Worm (Caenorhabditis elegans) whole organism, L1 larva: ENCODE measurements around the gene rpl-39.

Experiments used
- C34B4.2 ChIP-seq: sonication (generic microtip); optimal IDR thresholded peaks from 2 replicates; lab custom pipeline; 2017; ENCODE audit warnings: mild to moderate bottlenecking, missing genetic modification characterization, missing compliant biosample characterization
- alr-1 ChIP-seq: fragments of 200-800 bp; sonication (Bioruptor generic); optimal IDR thresholded peaks from 2 replicates; lab custom pipeline; 2018; ENCODE audit warnings: borderline replicate concordance, mild to moderate bottlenecking, missing genetic modification characterization, missing compliant biosample characterization
- aly-2 ChIP-seq: fragments of 150-350 bp; optimal IDR thresholded peaks from 2 replicates; lab custom pipeline; 2014; ENCODE audit warnings: missing biosample characterization, missing genetic modification characterization
- blmp-1 ChIP-seq: fragments of 150-350 bp; optimal IDR thresholded peaks from 2 replicates; lab custom pipeline; 2014; ENCODE audit warnings: missing biosample characterization, missing genetic modification characterization
- ceh-8 ChIP-seq: fragments of 200-800 bp; sonication (Bioruptor generic); optimal IDR thresholded peaks from 2 replicates; lab custom pipeline; 2018; ENCODE audit warnings: mild to moderate bottlenecking, missing genetic modification characterization, moderate library complexity, missing compliant biosample characterization
- ceh-82 ChIP-seq, 3 experiments: fragments of 150-350 bp in 1 of 3; sonication (generic microtip) in 2 of 3; optimal IDR thresholded peaks; 2 replicates each; lab custom pipeline; 2014 to 2017; ENCODE audit warnings: missing biosample characterization in 3 of 3, missing genetic modification characterization in 3 of 3
- ceh-88 ChIP-seq: fragments of 200-800 bp; sonication (Bioruptor generic); IDR thresholded peaks from 2 replicates; pipeline ENCODE4 v1.3.6; 2022; ENCODE audit warnings: missing genetic modification characterization, missing compliant biosample characterization
- ceh-90 ChIP-seq: sonication (generic microtip); optimal IDR thresholded peaks from 2 replicates; lab custom pipeline; 2016; ENCODE audit warnings: missing genetic modification characterization, missing compliant biosample characterization
- dsc-1 ChIP-seq: sonication (generic microtip); optimal IDR thresholded peaks from 2 replicates; lab custom pipeline; 2016; ENCODE audit warnings: mild to moderate bottlenecking, missing genetic modification characterization, missing compliant biosample characterization
- efl-1 ChIP-seq, 4 experiments: fragments of 150-350 bp; optimal IDR thresholded peaks in 3 of 4; peaks in 1 of 4; 1 replicate in 1 of 4; 2 replicates in 3 of 4; lab custom pipeline; 2014; ENCODE audit warnings: missing biosample characterization in 2 of 4, missing genetic modification characterization in 2 of 4, missing genetic modification reagents in 2 of 4
- efl-3 ChIP-seq: fragments of 200-800 bp; sonication (Bioruptor generic); optimal IDR thresholded peaks from 2 replicates; lab custom pipeline; 2018; ENCODE audit warnings: mild to moderate bottlenecking, missing genetic modification characterization, missing compliant biosample characterization
- elt-3 ChIP-seq, 6 experiments: fragments of 150-350 bp in 1 of 6; sonication (generic microtip); optimal IDR thresholded peaks; 2 replicates each; lab custom pipeline; 2017 to 2018; ENCODE audit warnings: missing biosample characterization in 6 of 6, missing genetic modification characterization in 6 of 6, inconsistent platforms in 1 of 6
- ets-5 ChIP-seq: fragments of 200-800 bp; sonication (Bioruptor generic); IDR thresholded peaks from 2 replicates; pipeline ENCODE4 v1.3.6; 2022; ENCODE audit warnings: missing genetic modification characterization, missing compliant biosample characterization
- fkh-4 ChIP-seq: sonication (generic microtip); optimal IDR thresholded peaks from 2 replicates; lab custom pipeline; 2016; ENCODE audit warnings: missing compliant biosample characterization, missing genetic modification characterization, borderline replicate concordance
- hlh-17 ChIP-seq: fragments of 200-800 bp; sonication (Bioruptor generic); optimal IDR thresholded peaks from 2 replicates; lab custom pipeline; 2018; ENCODE audit warnings: missing genetic modification characterization, mild to moderate bottlenecking, missing compliant biosample characterization, moderate library complexity, borderline replicate concordance
- hlh-4 ChIP-seq: sonication (generic microtip); optimal IDR thresholded peaks from 2 replicates; lab custom pipeline; 2016; ENCODE audit warnings: mild to moderate bottlenecking, missing genetic modification characterization, missing compliant biosample characterization
- hpl-2 ChIP-seq: fragments of 150-350 bp; optimal IDR thresholded peaks from 2 replicates; lab custom pipeline; 2014; ENCODE audit warnings: missing biosample characterization, missing genetic modification reagents, missing genetic modification characterization
- irx-1 ChIP-seq: sonication (generic microtip); optimal IDR thresholded peaks from 2 replicates; lab custom pipeline; 2016; ENCODE audit warnings: missing genetic modification characterization, missing compliant biosample characterization
- isw-1 ChIP-seq: fragments of 200-800 bp; sonication (Bioruptor generic); IDR thresholded peaks from 2 replicates; pipeline ENCODE4 v1.3.6; 2022; ENCODE audit warnings: missing genetic modification characterization, missing compliant biosample characterization
- jun-1 ChIP-seq: fragments of 150-350 bp; optimal IDR thresholded peaks from 2 replicates; lab custom pipeline; 2014; ENCODE audit warnings: missing biosample characterization, missing genetic modification reagents, missing genetic modification characterization
- lin-13 ChIP-seq: fragments of 150-350 bp; optimal IDR thresholded peaks from 2 replicates; lab custom pipeline; 2014; ENCODE audit warnings: missing biosample characterization, missing genetic modification reagents, missing genetic modification characterization
- lin-15B ChIP-seq: fragments of 150-350 bp; sonication (generic microtip); optimal IDR thresholded peaks from 3 replicates; lab custom pipeline; 2014; ENCODE audit warnings: missing biosample characterization, missing genetic modification characterization
- lir-3 ChIP-seq: sonication (generic microtip); optimal IDR thresholded peaks from 2 replicates; lab custom pipeline; 2016; ENCODE audit warnings: mild to moderate bottlenecking, missing genetic modification characterization, moderate library complexity, missing compliant biosample characterization; ENCODE audit not compliant: poor library complexity
- mdl-1 ChIP-seq, 2 experiments: fragments of 150-350 bp; optimal IDR thresholded peaks; 2 replicates each; lab custom pipeline; 2014 to 2017; ENCODE audit warnings: missing biosample characterization in 2 of 2, missing genetic modification characterization in 2 of 2, inconsistent platforms in 1 of 2
- mef-2 ChIP-seq: fragments of 150-350 bp; optimal IDR thresholded peaks from 2 replicates; lab custom pipeline; 2014; ENCODE audit warnings: missing biosample characterization, missing genetic modification characterization
- mep-1 ChIP-seq: fragments of 150-350 bp; optimal IDR thresholded peaks from 2 replicates; lab custom pipeline; 2014; ENCODE audit warnings: missing biosample characterization, missing genetic modification characterization
- nhr-11 ChIP-seq: fragments of 150-350 bp; optimal IDR thresholded peaks from 2 replicates; lab custom pipeline; 2014; ENCODE audit warnings: missing biosample characterization, missing genetic modification characterization
- nhr-12 ChIP-seq: sonication (generic microtip); optimal IDR thresholded peaks from 2 replicates; lab custom pipeline; 2017; ENCODE audit warnings: missing biosample characterization, missing genetic modification characterization
- nhr-19 ChIP-seq: fragments of 200-800 bp; sonication (Bioruptor generic); conservative IDR thresholded peaks from 2 replicates; pipeline ENCODE4 v1.3.6; 2022; ENCODE audit warnings: missing genetic modification characterization, missing compliant biosample characterization
- nhr-20 ChIP-seq: sonication (generic microtip); optimal IDR thresholded peaks from 2 replicates; lab custom pipeline; 2016; ENCODE audit warnings: mild to moderate bottlenecking, missing genetic modification characterization, missing compliant biosample characterization
- nhr-237 ChIP-seq: fragments of 150-350 bp; optimal IDR thresholded peaks from 2 replicates; lab custom pipeline; 2014; ENCODE audit warnings: missing biosample characterization, missing genetic modification characterization
- nhr-76 ChIP-seq: sonication (generic microtip); optimal IDR thresholded peaks from 2 replicates; lab custom pipeline; 2017; ENCODE audit warnings: missing biosample characterization, missing genetic modification characterization
- nhr-77 ChIP-seq: fragments of 150-350 bp; optimal IDR thresholded peaks from 2 replicates; lab custom pipeline; 2014; ENCODE audit warnings: missing biosample characterization, missing genetic modification characterization
- nhr-85 ChIP-seq: sonication (generic microtip); peaks from one replicate; lab custom pipeline; 2016; ENCODE audit warnings: missing genetic modification characterization, inconsistent platforms, missing compliant biosample characterization
- pag-3 ChIP-seq: sonication (generic microtip); optimal IDR thresholded peaks from 2 replicates; lab custom pipeline; 2017; ENCODE audit warnings: missing genetic modification characterization, mild to moderate bottlenecking, missing compliant biosample characterization, antibody characterized with exemption, borderline replicate concordance; ENCODE audit not compliant: insufficient read depth
- pax-3 ChIP-seq: fragments of 200-800 bp; sonication (Bioruptor generic); optimal IDR thresholded peaks from 2 replicates; lab custom pipeline; 2018; ENCODE audit warnings: mild to moderate bottlenecking, missing genetic modification characterization, moderate library complexity, missing compliant biosample characterization
- pqm-1 ChIP-seq: sonication (generic microtip); optimal IDR thresholded peaks from 3 replicates; lab custom pipeline; 2017; ENCODE audit warnings: missing biosample characterization, missing genetic modification characterization
- skn-1 ChIP-seq: fragments of 150-350 bp; optimal IDR thresholded peaks from 2 replicates; lab custom pipeline; 2014; ENCODE audit warnings: missing biosample characterization, missing genetic modification characterization
- sox-4 ChIP-seq: sonication (generic microtip); optimal IDR thresholded peaks from 2 replicates; lab custom pipeline; 2016; ENCODE audit warnings: missing genetic modification characterization, missing compliant biosample characterization
- sup-37 ChIP-seq: fragments of 200-800 bp; sonication (Bioruptor generic); optimal IDR thresholded peaks from 2 replicates; lab custom pipeline; 2018; ENCODE audit warnings: mild to moderate bottlenecking, missing genetic modification characterization, missing compliant biosample characterization
- swsn-7 ChIP-seq: sonication (generic microtip); optimal IDR thresholded peaks from 2 replicates; lab custom pipeline; 2016; ENCODE audit warnings: missing genetic modification characterization, missing compliant biosample characterization
- tbx-2 ChIP-seq: sonication (generic microtip); optimal IDR thresholded peaks from 2 replicates; lab custom pipeline; 2016; ENCODE audit warnings: missing genetic modification characterization, missing compliant biosample characterization
- tlp-1 ChIP-seq: fragments of 150-350 bp; optimal IDR thresholded peaks from 2 replicates; lab custom pipeline; 2014; ENCODE audit warnings: missing biosample characterization, missing genetic modification characterization
- unc-30 ChIP-seq: sonication (generic microtip); optimal IDR thresholded peaks from 2 replicates; lab custom pipeline; 2017; ENCODE audit warnings: missing biosample characterization, missing genetic modification characterization
- unc-62 ChIP-seq: fragments of 150-350 bp; optimal IDR thresholded peaks from 2 replicates; lab custom pipeline; 2014; ENCODE audit warnings: missing biosample characterization, missing genetic modification reagents, missing genetic modification characterization
- vab-15 ChIP-seq: sonication (generic microtip); optimal IDR thresholded peaks from 2 replicates; lab custom pipeline; 2017; ENCODE audit warnings: missing genotype, mild to moderate bottlenecking, missing genetic modification characterization, missing compliant biosample characterization
- zag-1 ChIP-seq: fragments of 150-350 bp; optimal IDR thresholded peaks from 2 replicates; lab custom pipeline; 2014; ENCODE audit warnings: missing biosample characterization, missing genetic modification characterization
- zip-4 ChIP-seq: fragments of 200-800 bp; sonication (Bioruptor generic); optimal IDR thresholded peaks from 2 replicates; lab custom pipeline; 2018; ENCODE audit warnings: mild to moderate bottlenecking, missing genetic modification characterization, moderate library complexity, missing compliant biosample characterization

The rpl-39 gene

DNA sequence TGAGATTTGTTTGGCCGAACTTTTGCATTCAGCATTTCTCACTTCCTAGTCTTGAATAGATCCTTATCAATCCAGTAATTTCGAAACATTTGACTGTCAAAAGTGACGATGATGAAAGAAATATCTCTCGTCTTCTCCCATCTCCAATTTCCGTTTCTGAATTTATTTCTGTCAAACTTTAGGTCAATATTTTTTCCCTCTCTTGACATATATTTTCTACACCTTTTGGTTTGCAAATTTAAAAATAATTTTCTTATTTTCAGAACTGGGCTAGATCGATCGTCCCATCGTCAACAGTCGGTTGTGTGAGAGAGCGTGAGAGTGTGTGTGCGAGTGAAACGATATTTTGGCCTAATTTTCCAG lies 28.9 kb upstream of the rpl-39 start, which contains the start of gene xpo-1:
Gene xpo-1, plus strand, starts transcription at position 264 of the 363 bp plus-strand sequence.
- TF ChIP-seq fkh-4 (no peak), vab-15 (tag; lab: Kevin White, UChicago) (no peak), unc-62 (GFP tag; lab: Kevin White, UChicago) (no peak), alr-1 (no peak), nhr-11 (no peak), tlp-1 (tag; lab: Kevin White, UChicago) (no peak), mdl-1 (tag; optimal IDR thresholded peaks at IDR 0.05; lab: Kevin White, UChicago) (no peak), blmp-1 (tag; lab: Kevin White, UChicago) (peak; percentile 19), lin-15B (tag; lab: Kevin White, UChicago) (no peak), zip-4 (GFP tag; lab: Kevin White, UChicago) (no peak), mep-1 (tag; lab: Kevin White, UChicago) (no peak), irx-1 (tag; lab: Kevin White, UChicago) (no peak), hlh-17 (GFP tag; lab: Kevin White, UChicago) (no peak), efl-1 (optimal IDR thresholded peaks at IDR 0.05; lab: Kevin White, UChicago) (no peak), efl-1 (GFP tag; optimal IDR thresholded peaks at IDR 0.05 in 1 of 2; lab: Kevin White, UChicago) (peak in 1 of 2 experiments; percentile 20), skn-1 (no peak), tbx-2 (tag; lab: Kevin White, UChicago) (no peak), elt-3 (tag; optimal IDR thresholded peaks at IDR 0.05; lab: Kevin White, UChicago) (peak in 1 of 6 experiments; percentile 18), isw-1 (GFP tag; lab: Robert Waterston, UW) (no peak)
- TF ChIP-seq, all 84 proteins: peak for 3

DNA sequence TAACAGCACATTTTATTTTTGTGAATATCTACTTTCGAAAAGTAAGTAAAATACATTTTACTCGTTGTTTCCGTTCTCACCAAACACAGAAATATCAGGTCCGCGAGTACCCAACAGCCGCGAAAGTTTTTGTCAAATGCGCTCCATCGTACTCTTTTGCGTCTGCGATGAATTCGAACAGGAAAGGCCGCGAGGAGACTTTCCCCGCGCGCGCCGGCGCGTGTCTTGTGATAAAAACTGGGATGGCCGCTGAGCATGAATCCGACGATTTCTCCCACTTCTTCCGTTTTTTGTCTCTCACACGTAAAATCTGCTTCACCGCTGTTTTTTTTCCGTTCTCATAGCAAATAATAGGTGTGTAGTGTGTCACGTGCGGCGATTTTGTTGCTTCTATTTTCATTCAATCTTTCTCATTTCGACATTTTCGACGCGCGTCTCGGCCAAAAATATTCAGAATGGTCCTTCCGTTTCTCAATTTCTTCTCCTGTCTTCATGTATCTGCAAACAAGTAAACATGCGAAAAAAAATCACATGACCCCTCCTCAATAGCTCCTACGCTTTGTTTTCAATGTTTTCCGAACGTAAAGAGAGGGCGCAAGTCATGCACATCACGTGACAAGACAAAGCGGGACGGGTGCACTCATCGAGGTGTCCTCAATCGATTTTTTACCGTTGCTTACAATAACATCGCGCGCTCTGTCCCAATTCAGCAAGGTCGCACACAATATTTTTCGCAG lies 28.4 kb upstream of the rpl-39 start, which contains the start of gene uvs-1:
Gene uvs-1, minus strand, starts transcription at position 145 of the 737 bp plus-strand sequence.
- TF ChIP-seq lir-3 (no peak), dsc-1 (tag; lab: Kevin White, UChicago) (no peak), ceh-90 (tag; lab: Kevin White, UChicago) (no peak), vab-15 (tag; lab: Kevin White, UChicago) (peak; percentile 64), swsn-7 (no peak), sox-4 (tag; lab: Kevin White, UChicago) (no peak), mdl-1 (tag; optimal IDR thresholded peaks at IDR 0.05; lab: Kevin White, UChicago) (peak in 1 of 2 experiments; percentile 69), nhr-19 (GFP tag; lab: Robert Waterston, UW) (peak; percentile 69), irx-1 (tag; lab: Kevin White, UChicago) (peak; percentile 46), alr-1 (no peak), pag-3 (no peak), lin-13 (peak; percentile 26), nhr-20 (tag; lab: Kevin White, UChicago) (peak; percentile 65), hlh-4 (tag; lab: Kevin White, UChicago) (no peak), blmp-1 (tag; lab: Kevin White, UChicago) (peak; percentile 79), mef-2 (tag; lab: Kevin White, UChicago) (no peak), nhr-77 (tag; lab: Kevin White, UChicago) (peak; percentile 24), efl-3 (GFP tag; lab: Kevin White, UChicago) (no peak), nhr-85 (tag; lab: Kevin White, UChicago) (peak; percentile 91), nhr-237 (tag; lab: Kevin White, UChicago) (no peak), unc-30 (no peak), tlp-1 (tag; lab: Kevin White, UChicago) (no peak), sup-37 (GFP tag; lab: Kevin White, UChicago) (peak; percentile 57), pax-3 (no peak), lin-15B (tag; lab: Kevin White, UChicago) (peak; percentile 59), nhr-76 (tag; lab: Kevin White, UChicago) (no peak), ceh-8 (GFP tag; lab: Kevin White, UChicago) (no peak), hlh-17 (GFP tag; lab: Kevin White, UChicago) (no peak), nhr-12 (tag; lab: Kevin White, UChicago) (no peak), tbx-2 (tag; lab: Kevin White, UChicago) (peak; percentile 41), ets-5 (GFP tag; lab: Robert Waterston, UW) (no peak), zag-1 (tag; lab: Kevin White, UChicago) (no peak), hpl-2 (GFP tag; lab: Kevin White, UChicago) (no peak), ceh-82 (tag; optimal IDR thresholded peaks at IDR 0.05; lab: Kevin White, UChicago) (peak in 2 of 3 experiments; percentile 20 to 78), pqm-1 (tag; lab: Kevin White, UChicago) (no peak), jun-1 (tag; lab: Kevin White, UChicago) (no peak), aly-2 (no peak), elt-3 (tag; optimal IDR thresholded peaks at IDR 0.05; lab: Kevin White, UChicago) (peak in 1 of 6 experiments; percentile 35), C34B4.2 (tag; lab: Kevin White, UChicago) (no peak), ceh-88 (GFP tag; lab: Robert Waterston, UW) (no peak)
